Worm (Caenorhabditis elegans): Measurements from ENCODE around the gene ufl-1.

The ufl-1 gene

ce11 chrIV:7023858-7024257, 12.8 kb downstream of the ufl-1 start, which contains the start of gene adah-1:
TSS of gene adah-1 (plus strand) at chrIV:7024211.
- no peak for TF ChIP-seq nhr-179 (tag; optimal IDR thresholded peaks at IDR 0.05)

- TF ChIP-seq nfyb-1 (GFP tag; IDR thresholded peaks at IDR 0.05) (no peak), F49E8.2 (tag; optimal IDR thresholded peaks at IDR 0.05; ENCODE audit: insufficient read depth) (no peak), nhr-27 (tag; optimal IDR thresholded peaks at IDR 0.05) (no peak), attf-5 (GFP tag; optimal IDR thresholded peaks at IDR 0.05) (peak; percentile 32), cebp-1 (GFP tag; IDR thresholded peaks at IDR 0.05) (no peak), cebp-1 (tag; optimal IDR thresholded peaks at IDR 0.05) (peak; percentile 39), somi-1 (GFP tag; optimal IDR thresholded peaks at IDR 0.05) (no peak), cebp-2 (GFP tag; IDR thresholded peaks at IDR 0.05) (no peak), lin-40 (tag; optimal IDR thresholded peaks at IDR 0.05) (peak; percentile 11), hmg-1.2 (GFP tag; IDR thresholded peaks at IDR 0.05) (peak; percentile 85), ekl-4 (GFP tag; IDR thresholded peaks at IDR 0.05) (peak; percentile 46; the same call in 1 of the 2 replicates), lin-35 (GFP tag; optimal IDR thresholded peaks at IDR 0.05) (peak in 1 of 3 experiments; percentile 17), F39B2.1 (GFP tag; IDR thresholded peaks at IDR 0.05) (no peak)
Observed at ce11 chrIV:7023004-7023403, 13.7 kb downstream of the ufl-1 start.

- no peak for TF ChIP-seq lin-35 (GFP tag; optimal IDR thresholded peaks at IDR 0.05)
- TF ChIP-seq tbp1 (GFP tag; optimal IDR thresholded peaks at IDR 0.05): no peak
- no peak for TF ChIP-seq pha-4 (tag; optimal IDR thresholded peaks at IDR 0.05)
- TF ChIP-seq xnd-1 (tag; optimal IDR thresholded peaks at IDR 0.05): no peak
- TF ChIP-seq nfyb-1 (GFP tag; IDR thresholded peaks at IDR 0.05): no peak
- TF ChIP-seq B0336.3 (GFP tag; IDR thresholded peaks at IDR 0.05): no peak
- TF ChIP-seq let-526 (GFP tag; IDR thresholded peaks at IDR 0.05): no peak
- no peak for TF ChIP-seq attf-5 (GFP tag; optimal IDR thresholded peaks at IDR 0.05)
- no peak for TF ChIP-seq nhr-90 (tag; optimal IDR thresholded peaks at IDR 0.05)
- no peak for TF ChIP-seq aptf-3 (GFP tag; IDR thresholded peaks at IDR 0.05)
- TF ChIP-seq efl-1 (GFP tag; optimal IDR thresholded peaks at IDR 0.05): no peak
- no peak for TF ChIP-seq madf-6 (GFP tag; IDR thresholded peaks at IDR 0.05)
- TF ChIP-seq chd-7 (tag; optimal IDR thresholded peaks at IDR 0.05): no peak
Observed at ce11 chrIV:7022227-7022626, 14.4 kb downstream of the ufl-1 start.

ce11 chrIV:7020630-7021029, 16.0 kb downstream of the ufl-1 start:
- TF ChIP-seq lin-54 (GFP tag; optimal IDR thresholded peaks at IDR 0.05) (no peak), snpc-1.3 (tag; optimal IDR thresholded peaks at IDR 0.05; ENCODE audit: insufficient read depth) (no peak), snpc-4 (GFP tag; optimal IDR thresholded peaks at IDR 0.05) (no peak), snpc-4 (tag; optimal IDR thresholded peaks at IDR 0.05) (peak in 1 of 4 experiments; percentile 4), somi-1 (GFP tag; optimal IDR thresholded peaks at IDR 0.05) (no peak), aptf-3 (GFP tag; IDR thresholded peaks at IDR 0.05) (no peak), ztf-22 (GFP tag; optimal IDR thresholded peaks at IDR 0.05) (no peak), ztf-26 (tag; optimal IDR thresholded peaks at IDR 0.05) (peak; percentile 19), fkh-3 (tag; optimal IDR thresholded peaks at IDR 0.05) (no peak), cebp-1 (GFP tag; IDR thresholded peaks at IDR 0.05) (0 out of 2 replicates have a peak, but pooled peaks have one; percentile 15), cebp-1 (tag; optimal IDR thresholded peaks at IDR 0.05) (peak; percentile 50), sptf-2 (GFP tag; optimal IDR thresholded peaks at IDR 0.05) (no peak), bed-2 (GFP tag; IDR thresholded peaks at IDR 0.05) (no peak), F57C9.4 (tag; optimal IDR thresholded peaks at IDR 0.05) (no peak), egl-44 (GFP tag; IDR thresholded peaks at IDR 0.05) (no peak), him-1 (tag; optimal IDR thresholded peaks at IDR 0.05) (no peak), Y95B8A.8 (GFP tag; IDR thresholded peaks at IDR 0.05) (no peak), atf-7 (tag; optimal IDR thresholded peaks at IDR 0.05) (peak; percentile 9), nhr-179 (tag; optimal IDR thresholded peaks at IDR 0.05) (no peak), hrde-1 (tag; optimal IDR thresholded peaks at IDR 0.05; ENCODE audit: borderline replicate concordance) (no peak), B0019.2 (GFP tag; conservative IDR thresholded peaks at IDR 0.05) (no peak), nhr-80 (tag; optimal IDR thresholded peaks at IDR 0.05) (peak; percentile 78), bed-1 (GFP tag; IDR thresholded peaks at IDR 0.05) (no peak), F57A8.1 (GFP tag; optimal IDR thresholded peaks at IDR 0.05) (no peak), pha-4 (tag; optimal IDR thresholded peaks at IDR 0.05) (peak; percentile 42), Y67H2A.10 (GFP tag; conservative IDR thresholded peaks at IDR 0.05) (no peak), efl-1 (GFP tag; optimal IDR thresholded peaks at IDR 0.05) (no peak)

Measured in whole organism, young adult.